Fruit fly (Drosophila melanogaster) whole organism: Measurements from ENCODE around the gene CG7730.

ENCODE experiments used
- Dll ChIP-seq: fragments of >200 bp; optimal IDR thresholded peaks from 2 replicates; lab custom pipeline; 2017
- EcR ChIP-seq, 2 experiments: fragments of >200 bp; optimal IDR thresholded peaks; 2 replicates each; lab custom pipeline; 2017; ENCODE audit warnings: missing biosample characterization in 2 of 2, missing genetic modification characterization in 2 of 2, missing genetic modification reagents in 2 of 2
- psq ChIP-seq: fragments of >200 bp; optimal IDR thresholded peaks from 2 replicates; lab custom pipeline; 2017

- TF ChIP-seq EcR (GFP tag; optimal IDR thresholded peaks at IDR 0.05; lab: Kevin White, UChicago) (no peak), Dll (lab: Kevin White, UChicago) (no peak), psq (lab: Kevin White, UChicago) (no peak)
Observed at dm6 chr3L:16984813-16985387, 42.4 kb upstream of the CG7730 start.
